Worm (Caenorhabditis elegans) whole organism, L4/young adult: Measurements from ENCODE around the gene str-12.

Experiments
- W03F9.2 ChIP-seq: fragments of 150-350 bp; optimal IDR thresholded peaks from 2 replicates; lab custom pipeline; 2014; ENCODE audit warnings: missing biosample characterization, missing genetic modification characterization
- him-1 ChIP-seq: sonication (generic microtip); optimal IDR thresholded peaks from 2 replicates; lab custom pipeline; 2016; ENCODE audit warnings: missing genotype, missing genetic modification reagents, missing genetic modification characterization, missing compliant biosample characterization

DNA sequence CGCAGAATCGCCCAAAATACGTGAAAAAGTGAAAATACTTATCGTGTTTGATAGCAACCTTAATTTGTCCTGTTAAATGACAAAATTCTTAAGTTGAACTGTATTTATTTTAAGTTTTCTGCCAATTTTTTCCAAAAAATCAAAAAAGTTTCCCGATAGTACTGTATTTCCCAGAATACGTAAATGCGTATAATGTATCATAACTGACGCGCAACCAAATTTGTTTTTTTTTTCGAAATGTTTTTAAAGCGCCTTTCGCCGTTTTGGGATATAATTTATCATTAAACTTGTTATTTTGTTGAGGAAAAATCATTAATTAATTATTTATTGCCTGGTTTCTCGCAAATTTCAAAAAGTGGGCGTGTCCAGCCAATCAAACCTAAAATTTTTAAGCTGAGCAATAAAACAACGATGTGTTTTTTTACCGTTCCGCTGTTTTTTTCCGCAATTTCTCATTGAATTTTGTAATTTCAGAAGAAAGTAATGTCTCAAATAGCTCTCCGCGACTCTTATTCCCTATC is 39.6 kb upstream of the str-12 start, which contains the start of gene fbxa-95:
- TF ChIP-seq him-1 (tag; lab: Kevin White, UChicago) (no peak), W03F9.2 (tag; lab: Kevin White, UChicago) (no peak)
